Fruit fly (Drosophila melanogaster): ENCODE data around the gene mael.

mael gene

DNA sequence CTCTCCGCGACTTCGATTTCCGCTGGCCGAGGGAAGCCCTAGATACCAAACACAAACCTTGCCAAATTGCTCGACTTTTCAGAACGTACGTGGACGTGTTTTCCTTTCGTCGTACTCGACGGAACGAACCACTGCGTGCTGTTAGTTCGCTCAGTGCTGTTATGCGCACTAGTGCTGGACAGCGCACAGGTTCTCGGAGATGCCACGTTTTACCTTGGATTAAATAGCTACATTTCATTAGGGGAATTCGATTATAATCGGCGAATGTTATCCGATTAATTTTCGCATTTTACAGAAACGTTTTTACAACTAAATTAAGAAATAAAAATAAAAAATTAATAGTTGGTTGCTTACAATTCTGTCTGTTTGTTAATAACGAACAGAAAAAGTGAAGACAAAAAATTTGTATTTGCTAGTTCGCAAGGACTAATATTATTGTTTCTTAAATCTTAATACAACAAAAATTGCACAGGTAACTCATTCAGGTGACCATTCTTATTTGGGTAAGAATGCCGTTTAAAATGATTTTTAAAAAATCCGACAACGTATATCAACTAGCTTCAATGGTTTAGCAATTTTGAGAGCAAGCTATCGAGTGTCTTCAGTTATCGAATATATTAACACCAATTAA is 3.8 kb upstream of the mael start, which contains the start of the genes ArfGAP3 and CG32452 (continued):
- TF ChIP-seq knrl (GFP tag; IDR thresholded peaks at IDR 0.05; ENCODE audit: partially characterized antibody) (peak; percentile 49; the same call in 2 of the 3 replicates), aop (GFP tag; IDR thresholded peaks at IDR 0.05) (0 out of 2 replicates have a peak, but pooled peaks have one; percentile 23), zfh2 (GFP tag; optimal IDR thresholded peaks at IDR 0.05) (peak; percentile 80), Hey (tag; optimal IDR thresholded peaks at IDR 0.05) (no peak), Nf-YB (GFP tag; optimal IDR thresholded peaks at IDR 0.05) (peak; percentile 52), chif (GFP tag; optimal IDR thresholded peaks at IDR 0.05) (peak; percentile 34 to 59), CTCF (GFP tag; optimal IDR thresholded peaks at IDR 0.05) (no peak), CG18599 (GFP tag; optimal IDR thresholded peaks at IDR 0.05) (peak; percentile 70), gcm2 (GFP tag; optimal IDR thresholded peaks at IDR 0.05) (no peak), Dip3 (GFP tag; optimal IDR thresholded peaks at IDR 0.05) (peak; percentile 57), Hr39 (optimal IDR thresholded peaks at IDR 0.05) (no peak), unpg (GFP tag; optimal IDR thresholded peaks at IDR 0.05) (peak; percentile 68), Usf (GFP tag; optimal IDR thresholded peaks at IDR 0.05) (peak; percentile 41), CG4404 (GFP tag; IDR thresholded peaks at IDR 0.05) (peak; percentile 69; the same call in 1 of the 2 replicates), prd (optimal IDR thresholded peaks at IDR 0.05) (no peak), prd (GFP tag; IDR thresholded peaks at IDR 0.05) (peak; percentile 84), Hr78 (GFP tag; optimal IDR thresholded peaks at IDR 0.05) (no peak), CG17829 (tag; optimal IDR thresholded peaks at IDR 0.05) (peak; percentile 82), CkIIα-i1 (GFP tag; IDR thresholded peaks at IDR 0.05) (no peak), sd (tag; optimal IDR thresholded peaks at IDR 0.05) (no peak), CG7745 (tag; optimal IDR thresholded peaks at IDR 0.05) (no peak), CG4820 (GFP tag; optimal IDR thresholded peaks at IDR 0.05) (peak; percentile 67), mld (GFP tag; IDR thresholded peaks at IDR 0.05; ENCODE audit: partially characterized antibody) (no peak), CG9876 (GFP tag; optimal IDR thresholded peaks at IDR 0.05) (peak; percentile 7), CG3163 (GFP tag; optimal IDR thresholded peaks at IDR 0.05) (peak; percentile 20), Drgx (GFP tag; IDR thresholded peaks at IDR 0.05) (peak; percentile 59), CG18476 (GFP tag; optimal IDR thresholded peaks at IDR 0.05) (peak; percentile 69), Sox102F (GFP tag; optimal IDR thresholded peaks at IDR 0.05) (peak; percentile 75), GATAe (GFP tag; conservative IDR thresholded peaks at IDR 0.05) (no peak), CG12219 (GFP tag; optimal IDR thresholded peaks at IDR 0.05) (peak; percentile 32), CG16779 (GFP tag; IDR thresholded peaks at IDR 0.05) (0 out of 2 replicates have a peak, but pooled peaks have one; percentile 35), MBD-R2 (GFP tag; IDR thresholded peaks at IDR 0.05) (peak; percentile 22), vnd (GFP tag; IDR thresholded peaks at IDR 0.05; ENCODE audit: partially characterized antibody) (peak; percentile 58; the same call in 1 of the 3 replicates), tup (GFP tag; optimal IDR thresholded peaks at IDR 0.05) (no peak), danr (GFP tag; IDR thresholded peaks at IDR 0.05) (0 out of 2 replicates have a peak, but pooled peaks have one; percentile 27), CG6272 (GFP tag; IDR thresholded peaks at IDR 0.05) (peak; percentile 53; the same call in 1 of the 2 replicates), CG3726 (GFP tag; IDR thresholded peaks at IDR 0.05) (no peak), CG15601 (tag; optimal IDR thresholded peaks at IDR 0.05) (peak; percentile 77), ind (GFP tag; optimal IDR thresholded peaks at IDR 0.05) (peak; percentile 78), TFAM (GFP tag; optimal IDR thresholded peaks at IDR 0.05) (no peak), CG6813 (GFP tag; optimal IDR thresholded peaks at IDR 0.05) (peak; percentile 35), Max (GFP tag; optimal IDR thresholded peaks at IDR 0.05) (peak; percentile 83), HmgZ (tag; optimal IDR thresholded peaks at IDR 0.05) (peak; percentile 58), CG3995 (GFP tag; optimal IDR thresholded peaks at IDR 0.05) (peak; percentile 39), sr (GFP tag; IDR thresholded peaks at IDR 0.05) (no peak), unc-4 (GFP tag; IDR thresholded peaks at IDR 0.05; ENCODE audit: partially characterized antibody) (peak; percentile 58; the same call in 1 of the 2 replicates), tap (tag; optimal IDR thresholded peaks at IDR 0.05) (peak; percentile 60), CG2889 (GFP tag; IDR thresholded peaks at IDR 0.05) (0 out of 3 replicates have a peak, but pooled peaks have one; percentile 37), ATbp (GFP tag; optimal IDR thresholded peaks at IDR 0.05) (peak; percentile 29), row (GFP tag; IDR thresholded peaks at IDR 0.05) (peak; percentile 91)

Measured in whole organism, embryonic.